Worm (Caenorhabditis elegans): ENCODE data around the gene dhs-23.

Gene dhs-23

DNA sequence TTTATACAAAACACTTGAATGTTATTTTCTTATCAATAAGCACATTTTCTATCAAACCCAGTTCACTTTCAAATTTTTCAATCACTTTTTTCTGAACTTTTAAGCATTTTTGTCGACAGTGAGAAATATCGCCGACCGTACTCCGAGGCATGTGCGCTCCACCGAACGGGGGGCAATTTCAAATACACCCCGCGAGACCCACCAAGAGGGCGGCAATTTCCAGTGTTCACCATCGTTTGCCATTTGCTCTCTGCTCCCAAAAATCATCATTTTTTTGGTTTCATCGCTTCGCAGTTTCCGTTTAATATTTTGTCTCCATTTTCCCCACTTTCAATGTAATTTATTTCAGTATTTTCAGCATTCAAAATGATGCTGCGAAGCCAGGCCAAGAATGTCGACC, 14.3 kb downstream of the dhs-23 start, which contains the start of gene cyb-3 (continued):
- TF ChIP-seq sea-2 (GFP tag; IDR thresholded peaks at IDR 0.05) (no peak), hlh-26 (GFP tag; conservative IDR thresholded peaks at IDR 0.05) (no peak), dpl-1 (GFP tag; optimal IDR thresholded peaks at IDR 0.05) (peak; percentile 85), attf-3 (GFP tag; conservative IDR thresholded peaks at IDR 0.05) (no peak), tbp1 (GFP tag; optimal IDR thresholded peaks at IDR 0.05) (peak; percentile 53), F37B4.10 (GFP tag; IDR thresholded peaks at IDR 0.05) (no peak), unc-130 (GFP tag; optimal IDR thresholded peaks at IDR 0.05) (peak; percentile 36), lin-54 (GFP tag; optimal IDR thresholded peaks at IDR 0.05) (peak; percentile 75), ztf-18 (tag; optimal IDR thresholded peaks at IDR 0.05) (peak; percentile 20), sdz-38 (tag; optimal IDR thresholded peaks at IDR 0.05) (no peak), Y53F4B.3 (GFP tag; IDR thresholded peaks at IDR 0.05) (no peak; the same call in 1 of the 2 replicates), K12H6.12 (tag; optimal IDR thresholded peaks at IDR 0.05) (no peak), let-526 (GFP tag; IDR thresholded peaks at IDR 0.05) (no peak), aptf-3 (GFP tag; IDR thresholded peaks at IDR 0.05) (no peak), lag-1 (GFP tag; IDR thresholded peaks at IDR 0.05) (no peak), bed-2 (GFP tag; IDR thresholded peaks at IDR 0.05) (no peak), K11D2.4 (GFP tag; IDR thresholded peaks at IDR 0.05) (no peak), lir-1 (GFP tag; conservative IDR thresholded peaks at IDR 0.05) (no peak), madf-8 (GFP tag; conservative IDR thresholded peaks at IDR 0.05) (peak; percentile 92), snpc-1.1 (tag; optimal IDR thresholded peaks at IDR 0.05; ENCODE audit: insufficient read depth) (no peak), snpc-4 (GFP tag; optimal IDR thresholded peaks at IDR 0.05) (peak; percentile 1), snpc-4 (tag; optimal IDR thresholded peaks at IDR 0.05) (peak in 1 of 4 experiments; percentile 53), F22D6.2 (tag; optimal IDR thresholded peaks at IDR 0.05) (no peak), cebp-1 (GFP tag; IDR thresholded peaks at IDR 0.05) (no peak), cebp-1 (tag; optimal IDR thresholded peaks at IDR 0.05) (no peak), ekl-4 (GFP tag; IDR thresholded peaks at IDR 0.05) (no peak), somi-1 (GFP tag; optimal IDR thresholded peaks at IDR 0.05) (no peak), attf-5 (GFP tag; optimal IDR thresholded peaks at IDR 0.05) (no peak), egl-18 (GFP tag; IDR thresholded peaks at IDR 0.05) (no peak), Y56A3A.18 (GFP tag; IDR thresholded peaks at IDR 0.05) (no peak), nhr-179 (tag; optimal IDR thresholded peaks at IDR 0.05) (no peak), gei-17 (GFP tag; optimal IDR thresholded peaks at IDR 0.05) (no peak), ztf-25 (GFP tag; IDR thresholded peaks at IDR 0.05) (no peak), efl-1 (GFP tag; optimal IDR thresholded peaks at IDR 0.05) (peak; percentile 95), madf-10 (tag; optimal IDR thresholded peaks at IDR 0.05) (no peak), zim-3 (tag; optimal IDR thresholded peaks at IDR 0.05) (no peak), hlh-12 (tag; optimal IDR thresholded peaks at IDR 0.05) (no peak), mcd-1 (GFP tag; IDR thresholded peaks at IDR 0.05) (peak; percentile 84), mes-4 (tag; optimal IDR thresholded peaks at IDR 0.05) (no peak), F55B11.4 (tag; optimal IDR thresholded peaks at IDR 0.05; ENCODE audit: borderline replicate concordance, insufficient read depth) (no peak), ceh-58 (GFP tag; IDR thresholded peaks at IDR 0.05) (no peak), die-1 (tag; optimal IDR thresholded peaks at IDR 0.05) (no peak), nfya-2 (GFP tag; IDR thresholded peaks at IDR 0.05) (no peak), him-1 (tag; optimal IDR thresholded peaks at IDR 0.05) (no peak), madf-6 (GFP tag; IDR thresholded peaks at IDR 0.05) (peak; percentile 95), ztf-22 (GFP tag; optimal IDR thresholded peaks at IDR 0.05) (no peak), nhr-80 (tag; optimal IDR thresholded peaks at IDR 0.05) (no peak), pha-4 (tag; optimal IDR thresholded peaks at IDR 0.05) (no peak), C17E4.6 (GFP tag; IDR thresholded peaks at IDR 0.05) (no peak), Y53G8AR.9 (GFP tag; conservative IDR thresholded peaks at IDR 0.05) (0 out of 2 replicates have a peak, but pooled peaks have one; percentile 24), mel-28 (tag; optimal IDR thresholded peaks at IDR 0.05; ENCODE audit: borderline replicate concordance) (no peak)
